Worm (Caenorhabditis elegans): ENCODE data around the gene C40H1.3.

Gene C40H1.3

DNA sequence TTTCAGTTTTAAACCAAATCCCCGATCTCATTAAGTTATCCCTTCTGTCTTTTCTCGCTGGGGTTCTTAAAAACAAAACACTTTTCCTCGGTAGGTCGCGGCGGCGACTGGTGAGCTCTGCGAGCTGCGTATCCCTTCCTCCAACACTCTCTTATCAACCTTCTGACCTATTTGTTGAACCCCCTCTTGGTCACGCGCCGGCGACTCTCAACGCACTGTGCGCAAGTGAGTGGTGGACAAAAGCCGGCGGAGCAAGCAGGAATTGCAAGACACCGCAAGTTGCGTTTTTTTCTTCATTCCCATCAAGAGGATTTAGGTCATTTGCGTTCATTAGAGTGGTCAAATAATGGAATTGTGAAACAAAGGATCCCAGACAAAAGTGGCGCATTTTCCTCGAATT lies 24.6 kb upstream of the C40H1.3 start:
- TF ChIP-seq pes-1 (GFP tag; IDR thresholded peaks at IDR 0.05) = no peak
- no peak for TF ChIP-seq ama-1 (optimal IDR thresholded peaks at IDR 0.05)
- TF ChIP-seq scrt-1 (GFP tag; IDR thresholded peaks at IDR 0.05) = no peak
- TF ChIP-seq tbx-11 (GFP tag; IDR thresholded peaks at IDR 0.05) = no peak
- TF ChIP-seq sea-1 (GFP tag; conservative IDR thresholded peaks at IDR 0.05) = no peak
- TF ChIP-seq ceh-13 (GFP tag; optimal IDR thresholded peaks at IDR 0.05) = no peak
- TF ChIP-seq hmg-4 (GFP tag; optimal IDR thresholded peaks at IDR 0.05) = no peak
- TF ChIP-seq F13C5.2 (tag; optimal IDR thresholded peaks at IDR 0.05) = no peak
- no peak for TF ChIP-seq B0310.2 (tag; optimal IDR thresholded peaks at IDR 0.05)
- no peak for TF ChIP-seq aly-1 (tag; optimal IDR thresholded peaks at IDR 0.05)
- no peak for TF ChIP-seq hnd-1 (tag; optimal IDR thresholded peaks at IDR 0.05)
- no peak for TF ChIP-seq ets-7 (tag; optimal IDR thresholded peaks at IDR 0.05)

ce11 chrIII:9346722-9347121 lies 17.6 kb upstream of the C40H1.3 start:
- TF ChIP-seq ama-1 (optimal IDR thresholded peaks at IDR 0.05) (no peak), ceh-13 (GFP tag; optimal IDR thresholded peaks at IDR 0.05) (no peak), flt-1 (GFP tag; IDR thresholded peaks at IDR 0.05) (no peak), ets-7 (tag; optimal IDR thresholded peaks at IDR 0.05) (no peak), tbx-11 (GFP tag; IDR thresholded peaks at IDR 0.05) (no peak), pes-1 (GFP tag; IDR thresholded peaks at IDR 0.05) (no peak), tra-4 (tag; optimal IDR thresholded peaks at IDR 0.05) (no peak), sea-1 (GFP tag; conservative IDR thresholded peaks at IDR 0.05) (no peak), aly-1 (tag; optimal IDR thresholded peaks at IDR 0.05) (no peak), scrt-1 (GFP tag; IDR thresholded peaks at IDR 0.05) (no peak), B0310.2 (tag; optimal IDR thresholded peaks at IDR 0.05) (no peak), F13C5.2 (tag; optimal IDR thresholded peaks at IDR 0.05) (no peak), tbx-37 (GFP tag; conservative IDR thresholded peaks at IDR 0.05) (no peak), ceh-36 (tag; optimal IDR thresholded peaks at IDR 0.05) (no peak), hmg-4 (GFP tag; optimal IDR thresholded peaks at IDR 0.05) (no peak)

- TF ChIP-seq ceh-13 (GFP tag; optimal IDR thresholded peaks at IDR 0.05) (no peak), aly-1 (tag; optimal IDR thresholded peaks at IDR 0.05) (no peak), B0310.2 (tag; optimal IDR thresholded peaks at IDR 0.05) (no peak), hnd-1 (tag; optimal IDR thresholded peaks at IDR 0.05) (no peak), sea-1 (GFP tag; conservative IDR thresholded peaks at IDR 0.05) (no peak)
These were observed 16.9 kb upstream of the C40H1.3 start for ce11 chrIII:9346114-9346513.

ce11 chrIII:9344347-9344746 lies 15.2 kb upstream of the C40H1.3 start, which contains the start of gene emb-9:
emb-9 (minus strand) TSS chrIII:9344447.
- TF ChIP-seq aly-1 (tag; optimal IDR thresholded peaks at IDR 0.05) (no peak), flt-1 (GFP tag; IDR thresholded peaks at IDR 0.05) (no peak), tbx-11 (GFP tag; IDR thresholded peaks at IDR 0.05) (no peak), hmg-4 (GFP tag; optimal IDR thresholded peaks at IDR 0.05) (no peak), ceh-36 (tag; optimal IDR thresholded peaks at IDR 0.05) (no peak), hmbx-1 (tag; optimal IDR thresholded peaks at IDR 0.05) (no peak), tra-4 (tag; optimal IDR thresholded peaks at IDR 0.05) (no peak), pes-1 (GFP tag; IDR thresholded peaks at IDR 0.05) (no peak), scrt-1 (GFP tag; IDR thresholded peaks at IDR 0.05) (no peak), ceh-13 (GFP tag; optimal IDR thresholded peaks at IDR 0.05) (no peak), B0310.2 (tag; optimal IDR thresholded peaks at IDR 0.05) (no peak), F13C5.2 (tag; optimal IDR thresholded peaks at IDR 0.05) (no peak), hnd-1 (tag; optimal IDR thresholded peaks at IDR 0.05) (no peak), ama-1 (optimal IDR thresholded peaks at IDR 0.05) (no peak), sea-1 (GFP tag; conservative IDR thresholded peaks at IDR 0.05) (no peak), tbx-37 (GFP tag; conservative IDR thresholded peaks at IDR 0.05) (no peak), ets-7 (tag; optimal IDR thresholded peaks at IDR 0.05) (no peak)

ce11 chrIII:9340025-9340424 lies 10.9 kb upstream of the C40H1.3 start:
- TF ChIP-seq sea-1 (GFP tag; conservative IDR thresholded peaks at IDR 0.05) (0 out of 2 replicates have a peak, but pooled peaks have one; percentile 13), tbx-37 (GFP tag; conservative IDR thresholded peaks at IDR 0.05) (no peak), ets-7 (tag; optimal IDR thresholded peaks at IDR 0.05) (no peak), aly-1 (tag; optimal IDR thresholded peaks at IDR 0.05) (no peak)

DNA sequence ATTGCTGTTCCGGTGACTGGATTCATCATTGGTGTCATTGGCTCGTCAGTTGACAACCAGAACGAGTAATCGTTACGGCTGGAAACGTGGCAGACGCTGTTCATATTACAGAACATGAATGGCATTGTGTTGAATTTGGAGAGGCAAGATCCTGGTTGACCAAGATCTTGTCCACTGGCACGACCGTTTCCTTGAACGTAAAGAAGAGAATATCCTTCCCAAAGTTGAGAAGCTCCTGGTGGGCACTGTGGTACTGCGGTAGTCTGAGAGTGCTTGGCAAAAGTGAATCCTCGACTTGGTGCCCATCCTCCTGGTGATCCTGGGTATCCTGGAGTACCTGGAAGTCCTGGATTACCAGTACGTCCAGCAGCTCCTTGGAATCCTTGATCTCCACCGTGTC lies 8.8 kb upstream of the C40H1.3 start:
- TF ChIP-seq hmg-4 (GFP tag; optimal IDR thresholded peaks at IDR 0.05) (no peak), ceh-36 (tag; optimal IDR thresholded peaks at IDR 0.05) (no peak), aly-1 (tag; optimal IDR thresholded peaks at IDR 0.05) (no peak), B0310.2 (tag; optimal IDR thresholded peaks at IDR 0.05) (no peak), sea-1 (GFP tag; conservative IDR thresholded peaks at IDR 0.05) (no peak), tbx-11 (GFP tag; IDR thresholded peaks at IDR 0.05) (no peak), flt-1 (GFP tag; IDR thresholded peaks at IDR 0.05) (no peak), scrt-1 (GFP tag; IDR thresholded peaks at IDR 0.05) (no peak), hmbx-1 (tag; optimal IDR thresholded peaks at IDR 0.05) (no peak), ets-7 (tag; optimal IDR thresholded peaks at IDR 0.05) (no peak), hnd-1 (tag; optimal IDR thresholded peaks at IDR 0.05) (no peak), F13C5.2 (tag; optimal IDR thresholded peaks at IDR 0.05) (no peak)

DNA sequence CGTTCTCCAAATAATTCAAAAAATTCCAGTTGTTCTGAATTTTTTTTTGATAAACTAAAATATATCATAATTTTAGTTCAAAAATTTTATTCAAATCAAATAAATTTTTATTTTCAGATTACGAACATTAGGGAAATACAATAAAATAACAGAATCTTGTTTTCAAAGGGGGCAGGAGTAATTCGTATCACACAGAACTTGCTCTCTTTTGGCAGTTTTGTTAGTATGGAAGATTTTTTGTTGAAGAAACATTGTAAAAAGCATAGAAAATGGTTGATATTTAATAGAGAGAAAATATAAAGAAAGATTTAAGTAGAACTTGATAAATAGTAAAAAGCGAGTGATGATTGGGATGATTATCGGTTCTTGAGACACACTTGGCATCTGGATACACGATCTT lies 7.6 kb upstream of the C40H1.3 start:
- TF ChIP-seq ceh-13 (GFP tag; optimal IDR thresholded peaks at IDR 0.05) (no peak), ceh-36 (tag; optimal IDR thresholded peaks at IDR 0.05) (no peak), sea-1 (GFP tag; conservative IDR thresholded peaks at IDR 0.05) (no peak), F13C5.2 (tag; optimal IDR thresholded peaks at IDR 0.05) (no peak), hmg-4 (GFP tag; optimal IDR thresholded peaks at IDR 0.05) (no peak), B0310.2 (tag; optimal IDR thresholded peaks at IDR 0.05) (no peak), flt-1 (GFP tag; IDR thresholded peaks at IDR 0.05) (no peak), hnd-1 (tag; optimal IDR thresholded peaks at IDR 0.05) (no peak)

DNA sequence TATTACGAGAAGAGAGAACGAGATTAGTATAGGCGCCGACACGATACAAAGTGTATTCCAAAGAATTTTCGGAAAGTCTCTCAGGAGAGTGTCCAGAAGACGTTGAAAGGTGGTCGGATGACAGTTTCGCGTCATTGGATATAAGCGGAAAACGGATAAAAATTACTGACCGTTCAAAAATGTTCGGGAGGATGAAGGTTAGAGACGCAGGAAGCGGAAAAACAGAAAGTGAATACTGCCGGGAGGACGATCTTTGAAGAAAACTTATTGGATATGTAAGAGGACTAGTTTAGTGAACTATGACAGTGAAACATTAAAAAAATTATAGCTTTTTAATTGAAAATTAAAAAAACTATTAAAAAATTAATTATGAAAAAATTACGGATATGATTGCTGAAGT lies 5.9 kb upstream of the C40H1.3 start:
- no peak for TF ChIP-seq hnd-1 (tag; optimal IDR thresholded peaks at IDR 0.05)
- no peak for TF ChIP-seq B0310.2 (tag; optimal IDR thresholded peaks at IDR 0.05)
- TF ChIP-seq tra-4 (tag; optimal IDR thresholded peaks at IDR 0.05) = no peak
- TF ChIP-seq sea-1 (GFP tag; conservative IDR thresholded peaks at IDR 0.05) = no peak
- TF ChIP-seq ceh-36 (tag; optimal IDR thresholded peaks at IDR 0.05) = no peak
- TF ChIP-seq tbx-37 (GFP tag; conservative IDR thresholded peaks at IDR 0.05) = no peak
- TF ChIP-seq ceh-13 (GFP tag; optimal IDR thresholded peaks at IDR 0.05) = no peak

Data from whole organism, early embryonic.